Fruit fly (Drosophila melanogaster) whole organism, embryonic: ENCODE results near the gene CG31872.

ENCODE experiments used
- Asciz ChIP-seq: fragments of 200-800 bp; sonication (Bioruptor generic); optimal IDR thresholded peaks from 2 replicates; lab custom pipeline; 2017; ENCODE audit warnings: missing biosample characterization, mild to moderate bottlenecking, missing genetic modification characterization, missing genetic modification reagents
- CG10147 ChIP-seq: fragments of 200-800 bp; sonication (Bioruptor generic); optimal IDR thresholded peaks from 2 replicates; lab custom pipeline; 2019; ENCODE audit warnings: missing biosample characterization, mild to moderate bottlenecking, missing genetic modification characterization, moderate library complexity
- CG11085 ChIP-seq: fragments of 200-800 bp; sonication (Bioruptor generic); IDR thresholded peaks from 2 replicates; pipeline ENCODE4 v1.3.6; 2022; ENCODE audit warnings: missing biosample characterization, missing genetic modification characterization
- CG11093 ChIP-seq: fragments of 200-800 bp; sonication (Bioruptor generic); IDR thresholded peaks from 3 replicates; pipeline ENCODE4 v1.3.6; 2022; ENCODE audit warnings: missing biosample characterization, missing genetic modification characterization
- CG11560 ChIP-seq: fragments of 200-800 bp; sonication (Bioruptor generic); IDR thresholded peaks from 3 replicates; pipeline ENCODE4 v1.3.6; 2022; ENCODE audit warnings: missing biosample characterization, missing genetic modification characterization
- CG12299 ChIP-seq: fragments of 200-800 bp; sonication (Bioruptor generic); optimal IDR thresholded peaks from 2 replicates; lab custom pipeline; 2018; ENCODE audit warnings: missing biosample characterization, mild to moderate bottlenecking, missing genetic modification characterization
- CG12659 ChIP-seq: fragments of 200-800 bp; sonication (Bioruptor generic); optimal IDR thresholded peaks from 3 replicates; lab custom pipeline; 2017; ENCODE audit warnings: mild to moderate bottlenecking, missing biosample characterization, missing genetic modification reagents, missing genetic modification characterization
- CG13123 ChIP-seq: fragments of 200-800 bp; sonication (Bioruptor generic); optimal IDR thresholded peaks from 2 replicates; lab custom pipeline; 2016; ENCODE audit warnings: missing biosample characterization, missing genetic modification characterization
- CG14710 ChIP-seq: fragments of 200-800 bp; sonication (Bioruptor generic); optimal IDR thresholded peaks from 3 replicates; lab custom pipeline; 2019; ENCODE audit warnings: missing biosample characterization, mild to moderate bottlenecking, missing genetic modification characterization, moderate library complexity
- CG14965 ChIP-seq: fragments of 200-800 bp; sonication (Bioruptor generic); optimal IDR thresholded peaks from 2 replicates; lab custom pipeline; 2016; ENCODE audit warnings: missing biosample characterization, missing genetic modification characterization, borderline replicate concordance
- CG1603 ChIP-seq: fragments of 200-800 bp; sonication (Bioruptor generic); optimal IDR thresholded peaks from 2 replicates; lab custom pipeline; 2019; ENCODE audit warnings: missing biosample characterization, mild to moderate bottlenecking, missing genetic modification characterization, moderate library complexity
- CG16813 ChIP-seq: fragments of 200-800 bp; sonication (Bioruptor generic); IDR thresholded peaks from 3 replicates; pipeline ENCODE4 v1.3.6; 2022; ENCODE audit warnings: missing biosample characterization, missing genetic modification characterization; ENCODE audit not compliant: partially characterized antibody
- CG16815 ChIP-seq: fragments of 200-800 bp; sonication (Bioruptor generic); optimal IDR thresholded peaks from 3 replicates; lab custom pipeline; 2017; ENCODE audit warnings: missing biosample characterization, mild to moderate bottlenecking, missing genetic modification characterization
- CG17359 ChIP-seq: fragments of 200-800 bp; sonication (Bioruptor generic); optimal IDR thresholded peaks from 3 replicates; lab custom pipeline; 2018; ENCODE audit warnings: missing biosample characterization, mild to moderate bottlenecking, missing genetic modification characterization, moderate library complexity
- CG2712 ChIP-seq: fragments of 200-800 bp; optimal IDR thresholded peaks from 3 replicates; lab custom pipeline; 2019; ENCODE audit warnings: missing biosample characterization, mild to moderate bottlenecking, missing genetic modification characterization, moderate library complexity
- CG6813 ChIP-seq: fragments of 200-800 bp; sonication (Bioruptor generic); optimal IDR thresholded peaks from 2 replicates; lab custom pipeline; 2017; ENCODE audit warnings: missing biosample characterization, missing genetic modification characterization, mild to moderate bottlenecking, moderate library complexity, missing genetic modification reagents
- CG7357 ChIP-seq: fragments of 200-800 bp; sonication (Bioruptor generic); IDR thresholded peaks from 3 replicates; pipeline ENCODE4 v1.3.6; 2022; ENCODE audit warnings: missing biosample characterization, missing genetic modification characterization
- Dfd ChIP-seq, 2 experiments: fragments of >200 bp; optimal IDR thresholded peaks; 2 replicates each; lab custom pipeline; 2017; ENCODE audit warnings: missing biosample characterization in 2 of 2, missing genetic modification characterization in 2 of 2
- Fer3 ChIP-seq: fragments of 200-800 bp; sonication (Bioruptor generic); optimal IDR thresholded peaks from 2 replicates; lab custom pipeline; 2018; ENCODE audit warnings: missing biosample characterization, mild to moderate bottlenecking, missing genetic modification characterization, moderate library complexity
- H2.0 ChIP-seq: fragments of 200-800 bp; sonication (Bioruptor generic); IDR thresholded peaks from 2 replicates; pipeline ENCODE4 v1.3.6; 2022; ENCODE audit warnings: missing biosample characterization, missing genetic modification characterization
- HHEX ChIP-seq: fragments of 200-800 bp; sonication (Bioruptor generic); optimal IDR thresholded peaks from 3 replicates; lab custom pipeline; 2017; ENCODE audit warnings: missing biosample characterization, mild to moderate bottlenecking, missing genetic modification characterization, missing genetic modification reagents
- HLHmδ ChIP-seq: fragments of 200-800 bp; sonication (Bioruptor generic); optimal IDR thresholded peaks from 2 replicates; lab custom pipeline; 2018; ENCODE audit warnings: missing biosample characterization, mild to moderate bottlenecking, missing genetic modification characterization, moderate library complexity
- HmgZ ChIP-seq: fragments of 200-800 bp; sonication (Bioruptor generic); optimal IDR thresholded peaks from 2 replicates; lab custom pipeline; 2018; ENCODE audit warnings: missing biosample characterization, mild to moderate bottlenecking, missing genetic modification characterization
- Hr39 ChIP-seq: fragments of >200 bp; optimal IDR thresholded peaks from 2 replicates; lab custom pipeline; 2017
- Hsf ChIP-seq: fragments of 200-800 bp; sonication (Bioruptor generic); optimal IDR thresholded peaks from 3 replicates; lab custom pipeline; 2016; ENCODE audit warnings: missing biosample characterization, missing genetic modification characterization
- Optix ChIP-seq: fragments of 200-800 bp; sonication (Bioruptor generic); IDR thresholded peaks from 3 replicates; pipeline ENCODE4 v1.3.6; 2022; ENCODE audit warnings: missing biosample characterization, missing genetic modification characterization
- Rx ChIP-seq: fragments of 200-800 bp; sonication (Bioruptor generic); IDR thresholded peaks from 2 replicates; pipeline ENCODE4 v1.3.6; 2022; ENCODE audit warnings: missing biosample characterization, missing genetic modification characterization
- Scr ChIP-seq: fragments of 200-800 bp; sonication (Bioruptor generic); IDR thresholded peaks from 2 replicates; pipeline ENCODE4 v1.3.6; 2022; ENCODE audit warnings: missing biosample characterization, missing genetic modification characterization; ENCODE audit not compliant: partially characterized antibody
- Ssrp ChIP-seq: fragments of 200-800 bp; sonication (Bioruptor generic); optimal IDR thresholded peaks from 2 replicates; lab custom pipeline; 2018; ENCODE audit warnings: missing biosample characterization, mild to moderate bottlenecking, missing genetic modification characterization, moderate library complexity
- ato ChIP-seq: fragments of 200-800 bp; sonication (Bioruptor generic); IDR thresholded peaks from 2 replicates; pipeline ENCODE4 v1.3.6; 2022; ENCODE audit warnings: missing biosample characterization, missing genetic modification characterization; ENCODE audit not compliant: partially characterized antibody
- bcd ChIP-seq: fragments of 200-800 bp; sonication (Bioruptor generic); optimal IDR thresholded peaks from 2 replicates; lab custom pipeline; 2017; ENCODE audit warnings: missing biosample characterization, mild to moderate bottlenecking, missing genetic modification characterization
- btn ChIP-seq: fragments of 200-800 bp; sonication (Bioruptor generic); optimal IDR thresholded peaks from 2 replicates; lab custom pipeline; 2016; ENCODE audit warnings: missing biosample characterization, missing genetic modification characterization
- cad ChIP-seq: fragments of >200 bp; optimal IDR thresholded peaks from 2 replicates; lab custom pipeline; 2017; ENCODE audit warnings: missing biosample characterization, missing genetic modification characterization
- crc ChIP-seq: fragments of 200-800 bp; sonication (Bioruptor generic); optimal IDR thresholded peaks from 2 replicates; lab custom pipeline; 2016; ENCODE audit warnings: missing biosample characterization, missing genetic modification characterization
- dimm ChIP-seq: fragments of 200-800 bp; sonication (Bioruptor generic); IDR thresholded peaks from 2 replicates; pipeline ENCODE4 v1.3.6; 2022; ENCODE audit warnings: missing biosample characterization, missing genetic modification characterization
- fd102C ChIP-seq: fragments of 200-800 bp; sonication (Bioruptor generic); optimal IDR thresholded peaks from 2 replicates; lab custom pipeline; 2018; ENCODE audit warnings: missing biosample characterization, mild to moderate bottlenecking, missing genetic modification characterization, moderate library complexity
- ind ChIP-seq: fragments of 200-800 bp; sonication (Bioruptor generic); optimal IDR thresholded peaks from 3 replicates; lab custom pipeline; 2016; ENCODE audit warnings: missing biosample characterization, missing genetic modification characterization
- lov ChIP-seq, 2 experiments: fragments of 200-800 bp in 1 of 2; fragments of >200 bp in 1 of 2; sonication (Bioruptor generic) in 1 of 2; IDR thresholded peaks in 1 of 2; optimal IDR thresholded peaks in 1 of 2; 2 replicates in 1 of 2; 3 replicates in 1 of 2; pipeline versions ENCODE4 v1.3.6 to Lab custom; 2017 to 2022; ENCODE audit warnings: missing biosample characterization in 1 of 2, missing genetic modification characterization in 1 of 2
- ranshi ChIP-seq: fragments of 200-800 bp; sonication (Bioruptor generic); IDR thresholded peaks from 2 replicates; pipeline ENCODE4 v1.3.6; 2022; ENCODE audit warnings: missing biosample characterization, missing genetic modification characterization
- sens ChIP-seq: fragments of 200-800 bp; sonication (Bioruptor generic); peaks from one replicate; lab custom pipeline; 2016; ENCODE audit warnings: missing biosample characterization, missing genetic modification characterization
- sens-2 ChIP-seq: fragments of 200-800 bp; sonication (Bioruptor generic); IDR thresholded peaks from 2 replicates; pipeline ENCODE4 v1.3.6; 2022; ENCODE audit warnings: missing biosample characterization, missing genetic modification characterization
- shn ChIP-seq: fragments of 200-800 bp; sonication (Bioruptor generic); optimal IDR thresholded peaks from 3 replicates; lab custom pipeline; 2016; ENCODE audit warnings: missing biosample characterization, missing genetic modification characterization
- sima ChIP-seq: fragments of 200-800 bp; sonication (Bioruptor generic); optimal IDR thresholded peaks from 2 replicates; lab custom pipeline; 2016; ENCODE audit warnings: missing biosample characterization, missing genetic modification characterization
- slp2 ChIP-seq: fragments of 200-800 bp; sonication (Bioruptor generic); optimal IDR thresholded peaks from 2 replicates; lab custom pipeline; 2016; ENCODE audit warnings: missing biosample characterization, missing genetic modification characterization
- ssp ChIP-seq: fragments of 200-800 bp; sonication (Bioruptor generic); IDR thresholded peaks from 2 replicates; pipeline ENCODE4 v1.3.6; 2022; ENCODE audit warnings: missing biosample characterization, missing genetic modification characterization
- stwl ChIP-seq: fragments of 200-800 bp; sonication (Bioruptor generic); optimal IDR thresholded peaks from 3 replicates; lab custom pipeline; 2018; ENCODE audit warnings: missing biosample characterization, mild to moderate bottlenecking, missing genetic modification characterization, moderate library complexity
- tll ChIP-seq, 2 experiments: fragments of 200-800 bp in 1 of 2; fragments of >200 bp in 1 of 2; sonication (Bioruptor generic) in 1 of 2; optimal IDR thresholded peaks; 2 replicates each; lab custom pipeline; 2017 to 2019; ENCODE audit warnings: missing biosample characterization in 2 of 2, missing genetic modification characterization in 2 of 2, mild to moderate bottlenecking in 1 of 2, moderate library complexity in 1 of 2
- ttk ChIP-seq: fragments of 200-800 bp; sonication (Bioruptor generic); IDR thresholded peaks from 2 replicates; pipeline ENCODE4 v2.1.2; 2022; ENCODE audit warnings: missing biosample characterization, missing genetic modification characterization
- unpg ChIP-seq: fragments of 200-800 bp; sonication (Bioruptor generic); optimal IDR thresholded peaks from 3 replicates; lab custom pipeline; 2018; ENCODE audit warnings: missing biosample characterization, mild to moderate bottlenecking, missing genetic modification characterization, moderate library complexity
- yki ChIP-seq: fragments of >200 bp; optimal IDR thresholded peaks from 3 replicates; lab custom pipeline; 2018

Gene CG31872

DNA sequence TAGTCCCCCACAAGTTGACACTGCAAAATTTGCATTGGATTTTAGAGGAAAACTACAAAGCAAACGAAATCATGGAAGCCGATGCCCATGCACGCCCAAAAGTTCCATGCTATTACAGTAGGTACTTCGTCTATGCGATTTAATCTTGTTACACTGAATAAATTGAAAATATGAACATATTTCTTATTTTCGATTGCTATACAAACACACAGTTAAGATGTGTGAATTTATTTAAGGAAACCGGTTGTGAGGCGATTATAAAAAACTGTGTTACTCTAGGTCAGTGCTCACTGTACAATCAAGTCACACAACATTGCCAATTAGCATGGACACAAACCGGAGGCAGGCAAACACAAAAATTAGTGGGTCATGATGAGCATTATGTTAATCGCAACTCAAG lies 25.9 kb downstream of the CG31872 start (continued):
- TF ChIP-seq CG6813 (GFP tag; lab: Kevin White, UChicago) (peak; percentile 48), CG10147 (GFP tag; lab: Kevin White, UChicago) (peak; percentile 23), cad (GFP tag; lab: Kevin White, UChicago) (no peak), CG17359 (peak; percentile 82), Optix (peak; percentile 73), HLHmδ (GFP tag; lab: Kevin White, UChicago) (no peak), HHEX (GFP tag; lab: Kevin White, UChicago) (peak; percentile 68), sens (GFP tag; lab: Kevin White, UChicago) (peak; percentile 94), CG14965 (GFP tag; lab: Kevin White, UChicago) (peak; percentile 18), CG12299 (tag; lab: Kevin White, UChicago) (no peak), Hr39 (lab: Kevin White, UChicago) (no peak), ind (GFP tag; lab: Kevin White, UChicago) (peak; percentile 88), lov (optimal IDR thresholded peaks at IDR 0.05; lab: Kevin White, UChicago) (no peak), lov (GFP tag; IDR thresholded peaks at IDR 0.05; lab: Robert Waterston, UW) (0 out of 3 replicates have a peak, but pooled peaks have one; percentile 50), yki (lab: Kevin White, UChicago) (no peak), H2.0 (peak; percentile 90), tll (GFP tag; optimal IDR thresholded peaks at IDR 0.05; lab: Kevin White, UChicago) (no peak), crc (GFP tag; lab: Kevin White, UChicago) (peak; percentile 71), Fer3 (tag; lab: Kevin White, UChicago) (peak; percentile 77), CG11093 (peak; percentile 73), fd102C (no peak), ato (GFP tag; lab: Robert Waterston, UW) (no peak), shn (GFP tag; lab: Kevin White, UChicago) (peak; percentile 50), Scr (no peak), CG14710 (tag; lab: Kevin White, UChicago) (no peak), CG2712 (tag; lab: Kevin White, UChicago) (peak; percentile 79), CG11085 (GFP tag; lab: Robert Waterston, UW) (peak; percentile 51), HmgZ (tag; lab: Kevin White, UChicago) (peak; percentile 60), Dfd (GFP tag; optimal IDR thresholded peaks at IDR 0.05; lab: Kevin White, UChicago) (no peak), CG11560 (tag; lab: Robert Waterston, UW) (peak; percentile 54; the same call in 1 of the 3 replicates), ssp (GFP tag; lab: Robert Waterston, UW) (peak; percentile 77), bcd (GFP tag; lab: Kevin White, UChicago) (peak; percentile 77), ttk (GFP tag; lab: Robert Waterston, UW) (peak; percentile 89), CG1603 (tag; lab: Kevin White, UChicago) (peak; percentile 81), ranshi (GFP tag; lab: Robert Waterston, UW) (peak; percentile 88), Ssrp (tag; lab: Kevin White, UChicago) (peak; percentile 61), dimm (GFP tag; lab: Robert Waterston, UW) (peak; percentile 65), CG13123 (peak; percentile 25), btn (GFP tag; lab: Kevin White, UChicago) (peak; percentile 14), Hsf (GFP tag; lab: Kevin White, UChicago) (peak; percentile 82), CG7357 (peak; percentile 76; the same call in 2 of the 3 replicates), Rx (GFP tag; lab: Robert Waterston, UW) (peak; percentile 70), sima (GFP tag; lab: Kevin White, UChicago) (peak; percentile 4), unpg (GFP tag; lab: Kevin White, UChicago) (peak; percentile 87), CG12659 (GFP tag; lab: Kevin White, UChicago) (peak; percentile 75), stwl (tag; lab: Kevin White, UChicago) (peak; percentile 4), CG16815 (GFP tag; lab: Kevin White, UChicago) (peak; percentile 58), sens-2 (GFP tag; lab: Robert Waterston, UW) (peak; percentile 31; the same call in 1 of the 2 replicates), slp2 (peak; percentile 58), Asciz (peak; percentile 62), CG16813 (GFP tag; lab: Robert Waterston, UW) (no peak)
